Worm (Caenorhabditis elegans) whole organism, L4/young adult: Measurements from ENCODE around the gene pqn-15.

Experiments
- W03F9.2 ChIP-seq: fragments of 150-350 bp; optimal IDR thresholded peaks from 2 replicates; lab custom pipeline; 2014; ENCODE audit warnings: missing biosample characterization, missing genetic modification characterization
- dao-5 ChIP-seq: sonication (generic microtip); optimal IDR thresholded peaks from 2 replicates; lab custom pipeline; 2016; ENCODE audit warnings: missing genotype, missing genetic modification characterization, moderate library complexity, missing compliant biosample characterization
- him-1 ChIP-seq: sonication (generic microtip); optimal IDR thresholded peaks from 2 replicates; lab custom pipeline; 2016; ENCODE audit warnings: missing genotype, missing genetic modification reagents, missing genetic modification characterization, missing compliant biosample characterization

Gene pqn-15

ce11 chrX:4266178-4266931, 40.4 kb downstream of the pqn-15 start:
- TF ChIP-seq dao-5 (tag; lab: Kevin White, UChicago) (no peak), him-1 (tag; lab: Kevin White, UChicago) (no peak), W03F9.2 (tag; lab: Kevin White, UChicago) (no peak)

- no peak for TF ChIP-seq W03F9.2 (tag; lab: Kevin White, UChicago)
Measured at ce11 chrX:4265283-4265907, 41.4 kb downstream of the pqn-15 start, which contains the start of gene coel-1. Gene coel-1 (plus strand): TSS chrX:4265663.

DNA sequence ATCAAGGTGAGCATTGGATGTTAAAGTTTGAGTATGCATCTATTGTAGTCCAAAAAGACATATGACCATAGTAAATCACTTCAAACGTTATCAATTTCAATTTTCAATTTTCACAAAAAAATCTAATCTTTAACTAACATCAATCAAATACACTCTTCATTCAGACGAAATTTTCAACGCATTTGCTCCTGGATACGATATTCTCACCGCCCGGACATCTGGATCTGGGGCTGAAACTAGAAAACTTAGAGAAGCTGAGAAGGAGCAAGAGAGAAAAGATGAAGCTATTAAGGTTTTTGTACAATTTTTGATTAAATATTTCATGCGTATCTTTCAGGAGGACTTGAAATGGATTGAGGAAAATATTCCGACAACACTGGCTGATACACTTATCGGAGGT, 42.9 kb downstream of the pqn-15 start:
- TF ChIP-seq dao-5 (tag; lab: Kevin White, UChicago) (no peak), W03F9.2 (tag; lab: Kevin White, UChicago) (no peak), him-1 (tag; lab: Kevin White, UChicago) (no peak)

- TF ChIP-seq W03F9.2 (tag; lab: Kevin White, UChicago) (peak; percentile 5), dao-5 (tag; lab: Kevin White, UChicago) (no peak)
Measured at ce11 chrX:4260297-4260696, 46.5 kb downstream of the pqn-15 start, which contains the start of gene C52B9.4. Gene C52B9.4 (plus strand): TSS chrX:4260652.

DNA sequence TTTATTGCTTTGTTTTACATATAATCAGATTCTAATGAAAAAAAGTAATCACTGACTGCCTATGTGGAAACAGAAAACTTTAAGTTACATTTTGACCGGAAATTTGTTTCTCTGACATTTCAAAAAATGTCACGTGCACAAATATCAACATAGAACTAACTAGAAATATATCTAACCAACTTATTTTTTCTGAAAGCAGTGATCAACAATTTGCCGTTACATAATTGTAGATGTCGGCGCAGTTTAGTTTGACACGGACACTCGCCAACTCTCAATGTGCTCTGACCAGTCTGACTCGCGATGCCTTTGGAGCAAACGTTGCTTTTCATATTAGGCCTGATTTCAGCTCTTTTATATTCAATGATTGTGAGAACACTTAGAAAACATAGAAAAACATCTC, 50.0 kb downstream of the pqn-15 start, which contains the start of gene srv-6:
Gene srv-6, plus strand, starts transcription at position 301 of the 400 bp plus-strand sequence.
- TF ChIP-seq him-1 (tag; lab: Kevin White, UChicago) (no peak), dao-5 (tag; lab: Kevin White, UChicago) (no peak), W03F9.2 (tag; lab: Kevin White, UChicago) (no peak)

DNA sequence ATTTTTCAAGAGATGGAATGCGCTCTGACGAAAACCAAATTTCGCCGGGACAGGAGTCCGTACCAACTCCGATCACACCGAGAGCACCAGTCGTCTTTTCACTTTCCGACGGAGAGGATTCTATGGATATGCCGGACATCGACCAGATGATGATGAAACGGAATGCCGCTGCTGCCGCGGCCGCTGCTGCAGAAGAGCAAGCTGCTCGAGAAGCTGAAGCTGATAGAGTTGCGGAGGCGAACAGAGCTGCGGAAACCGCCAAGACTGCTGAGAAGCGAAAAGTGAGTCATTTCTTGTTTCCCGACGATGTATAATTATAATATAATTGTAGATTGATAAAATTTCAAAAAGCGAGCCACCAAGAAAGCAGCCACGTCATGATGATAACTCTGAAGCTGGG, 51.4 kb downstream of the pqn-15 start:
- TF ChIP-seq dao-5 (tag; lab: Kevin White, UChicago) (no peak), W03F9.2 (tag; lab: Kevin White, UChicago) (no peak), him-1 (tag; lab: Kevin White, UChicago) (no peak)

DNA sequence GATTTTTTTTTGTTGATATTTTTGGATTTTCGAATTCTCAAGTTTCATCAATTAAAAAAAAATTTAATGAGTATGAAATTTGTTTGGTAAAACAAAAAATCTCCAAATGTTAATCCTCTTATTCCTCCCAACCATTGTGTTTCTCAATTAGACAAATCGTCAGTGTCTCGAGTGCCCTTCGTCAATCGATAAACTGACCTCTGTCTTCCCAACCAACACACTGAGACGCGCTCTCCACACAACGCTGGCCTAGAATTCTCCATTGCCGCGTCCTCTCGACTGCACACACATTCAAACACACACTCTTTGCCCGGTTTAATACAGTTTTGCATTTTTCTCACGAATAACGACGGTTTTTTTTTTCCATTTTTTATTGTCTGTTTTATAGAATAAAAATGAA, 52.0 kb downstream of the pqn-15 start, which contains the start of gene taf-11.1:
Gene taf-11.1, plus strand, starts transcription at position 389 of the 400 bp plus-strand sequence.
- no peak for TF ChIP-seq him-1 (tag; lab: Kevin White, UChicago)
- no peak for TF ChIP-seq dao-5 (tag; lab: Kevin White, UChicago)
- TF ChIP-seq W03F9.2 (tag; lab: Kevin White, UChicago), result no peak

- TF ChIP-seq W03F9.2 (tag; lab: Kevin White, UChicago), result no peak
- no peak for TF ChIP-seq him-1 (tag; lab: Kevin White, UChicago)
- TF ChIP-seq dao-5 (tag; lab: Kevin White, UChicago), result no peak
Measured at ce11 chrX:4252047-4252446, 54.7 kb downstream of the pqn-15 start, which contains the start of gene srv-5. Gene srv-5 (plus strand): TSS chrX:4252347.

DNA sequence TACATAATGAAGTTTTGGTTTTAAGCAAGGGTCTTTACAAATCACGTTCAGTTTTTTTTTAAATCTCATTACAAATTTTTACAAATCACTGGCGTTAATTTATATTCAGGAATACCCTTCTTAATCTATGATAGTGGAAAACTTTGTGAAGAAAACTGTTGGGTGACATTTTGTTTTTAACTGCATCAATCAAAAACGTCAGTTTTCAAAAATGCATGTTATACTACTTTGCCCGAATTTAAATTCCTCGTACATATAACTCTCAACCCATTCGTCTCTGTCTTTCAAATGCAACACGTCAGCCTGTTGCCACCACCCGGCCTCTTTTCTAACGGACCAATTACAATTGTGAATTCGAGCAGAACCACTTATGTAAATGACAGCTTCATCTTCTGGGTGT, 57.8 kb downstream of the pqn-15 start, which contains the start of gene hlh-13:
Gene hlh-13, plus strand, starts transcription at position 301 of the 400 bp plus-strand sequence.
- TF ChIP-seq him-1 (tag; lab: Kevin White, UChicago), result no peak
- TF ChIP-seq dao-5 (tag; lab: Kevin White, UChicago), result no peak
- TF ChIP-seq W03F9.2 (tag; lab: Kevin White, UChicago), result no peak

ce11 chrX:4248417-4248816, 58.3 kb downstream of the pqn-15 start:
- TF ChIP-seq W03F9.2 (tag; lab: Kevin White, UChicago), result no peak
- no peak for TF ChIP-seq him-1 (tag; lab: Kevin White, UChicago)
- TF ChIP-seq dao-5 (tag; lab: Kevin White, UChicago), result no peak
